Worm (Caenorhabditis elegans) whole organism, mixed stage, embryonic: Measurements from ENCODE around the gene M03E7.2.
"Not testable (repeated sequence)": the region's sequence is repeated elsewhere in the genome, so short reads cannot be mapped to it uniquely, and the experiment has no call there.

Source experiments
- M03D4.4 ChIP-seq: sonication (generic microtip); optimal IDR thresholded peaks from 2 replicates; lab custom pipeline; 2017; ENCODE audit warnings: mild to moderate bottlenecking, missing genetic modification characterization, missing compliant biosample characterization
- bed-3 ChIP-seq: fragments of 200-800 bp; sonication (Bioruptor generic); optimal IDR thresholded peaks from 3 replicates; lab custom pipeline; 2018; ENCODE audit warnings: mild to moderate bottlenecking, missing genetic modification characterization, moderate library complexity, missing compliant biosample characterization
- blmp-1 ChIP-seq: fragments of 150-350 bp; optimal IDR thresholded peaks from 2 replicates; lab custom pipeline; 2014; ENCODE audit warnings: missing biosample characterization, missing genetic modification characterization
- ceh-39 ChIP-seq: fragments of 150-350 bp; optimal IDR thresholded peaks from 2 replicates; lab custom pipeline; 2014; ENCODE audit warnings: missing biosample characterization, missing genetic modification characterization
- ceh-43 ChIP-seq: fragments of 200-800 bp; sonication (Bioruptor generic); optimal IDR thresholded peaks from 2 replicates; lab custom pipeline; 2018; ENCODE audit warnings: mild to moderate bottlenecking, missing genetic modification characterization, moderate library complexity, missing compliant biosample characterization
- ces-1 ChIP-seq: fragments of 150-350 bp; optimal IDR thresholded peaks from 2 replicates; lab custom pipeline; 2014; ENCODE audit warnings: missing biosample characterization, missing genetic modification reagents, missing genetic modification characterization
- cnd-1 ChIP-seq: fragments of 200-800 bp; sonication (Bioruptor generic); optimal IDR thresholded peaks from 2 replicates; lab custom pipeline; 2018; ENCODE audit warnings: mild to moderate bottlenecking, missing genetic modification characterization, missing compliant biosample characterization
- elt-3 ChIP-seq: fragments of 150-350 bp; optimal IDR thresholded peaks from 2 replicates; lab custom pipeline; 2014; ENCODE audit warnings: missing biosample characterization, missing genetic modification characterization
- flh-1 ChIP-seq: fragments of 200-800 bp; sonication (Bioruptor generic); optimal IDR thresholded peaks from 2 replicates; lab custom pipeline; 2018; ENCODE audit warnings: mild to moderate bottlenecking, missing genetic modification characterization, moderate library complexity, missing compliant biosample characterization
- ham-2 ChIP-seq: fragments of 200-800 bp; sonication (Bioruptor generic); optimal IDR thresholded peaks from 2 replicates; lab custom pipeline; 2018; ENCODE audit warnings: mild to moderate bottlenecking, missing genetic modification characterization, missing compliant biosample characterization
- hlh-1 ChIP-seq: fragments of 150-350 bp; optimal IDR thresholded peaks from 2 replicates; lab custom pipeline; 2014; ENCODE audit warnings: missing biosample characterization, missing genetic modification reagents, missing genetic modification characterization
- lin-13 ChIP-seq: fragments of 150-350 bp; optimal IDR thresholded peaks from 2 replicates; lab custom pipeline; 2014; ENCODE audit warnings: missing biosample characterization, missing genetic modification characterization
- lin-32 ChIP-seq: fragments of 200-800 bp; sonication (Bioruptor generic); optimal IDR thresholded peaks from 2 replicates; lab custom pipeline; 2018; ENCODE audit warnings: mild to moderate bottlenecking, missing genetic modification characterization, missing compliant biosample characterization
- lsy-2 ChIP-seq: fragments of 150-350 bp; optimal IDR thresholded peaks from 2 replicates; lab custom pipeline; 2014; ENCODE audit warnings: missing biosample characterization, missing genetic modification characterization
- mab-5 ChIP-seq: fragments of 150-350 bp; optimal IDR thresholded peaks from 2 replicates; lab custom pipeline; 2014; ENCODE audit warnings: missing biosample characterization, missing genetic modification characterization
- nhr-12 ChIP-seq: fragments of 150-350 bp; optimal IDR thresholded peaks from 2 replicates; lab custom pipeline; 2014; ENCODE audit warnings: missing biosample characterization, missing genetic modification characterization
- nhr-2 ChIP-seq: fragments of 150-350 bp; optimal IDR thresholded peaks from 2 replicates; lab custom pipeline; 2014; ENCODE audit warnings: missing biosample characterization, missing genetic modification characterization
- nhr-28 ChIP-seq: fragments of 150-350 bp; optimal IDR thresholded peaks from 2 replicates; lab custom pipeline; 2014; ENCODE audit warnings: missing biosample characterization, missing genetic modification characterization
- nhr-76 ChIP-seq: sonication (generic microtip); optimal IDR thresholded peaks from 2 replicates; lab custom pipeline; 2017; ENCODE audit warnings: missing biosample characterization, missing genetic modification characterization
- pha-4 ChIP-seq: fragments of 150-350 bp; optimal IDR thresholded peaks from 2 replicates; lab custom pipeline; 2018; ENCODE audit warnings: missing biosample characterization, missing genetic modification reagents, missing genetic modification characterization
- sem-2 ChIP-seq: fragments of 200-800 bp; sonication (Bioruptor generic); optimal IDR thresholded peaks from 2 replicates; lab custom pipeline; 2018; ENCODE audit warnings: mild to moderate bottlenecking, missing genetic modification characterization, missing compliant biosample characterization
- snpc-4 ChIP-seq: fragments of 150-350 bp; optimal IDR thresholded peaks from 2 replicates; lab custom pipeline; 2014; ENCODE audit warnings: missing biosample characterization, missing genetic modification characterization
- sptf-1 ChIP-seq: sonication (generic microtip); optimal IDR thresholded peaks from 2 replicates; lab custom pipeline; 2017; ENCODE audit warnings: mild to moderate bottlenecking, missing genetic modification characterization, moderate library complexity, missing compliant biosample characterization
- tbx-8 ChIP-seq: fragments of 200-800 bp; sonication (Bioruptor generic); optimal IDR thresholded peaks from 2 replicates; lab custom pipeline; 2018; ENCODE audit warnings: mild to moderate bottlenecking, missing genetic modification characterization, moderate library complexity, missing compliant biosample characterization
- unc-120 ChIP-seq: sonication (generic microtip); optimal IDR thresholded peaks from 2 replicates; lab custom pipeline; 2017; ENCODE audit warnings: missing genetic modification characterization, missing compliant biosample characterization; ENCODE audit not compliant: poor library complexity, severe bottlenecking
- unc-39 ChIP-seq: fragments of 150-350 bp; optimal IDR thresholded peaks from 2 replicates; lab custom pipeline; 2014; ENCODE audit warnings: missing biosample characterization, missing genetic modification characterization
- unc-62 ChIP-seq: fragments of 150-350 bp; optimal IDR thresholded peaks from 2 replicates; lab custom pipeline; 2014; ENCODE audit warnings: missing biosample characterization, missing genetic modification reagents, missing genetic modification characterization
- zip-8 ChIP-seq: fragments of 150-350 bp; optimal IDR thresholded peaks from 2 replicates; lab custom pipeline; 2014; ENCODE audit warnings: missing biosample characterization, missing genetic modification characterization

The M03E7.2 gene

DNA sequence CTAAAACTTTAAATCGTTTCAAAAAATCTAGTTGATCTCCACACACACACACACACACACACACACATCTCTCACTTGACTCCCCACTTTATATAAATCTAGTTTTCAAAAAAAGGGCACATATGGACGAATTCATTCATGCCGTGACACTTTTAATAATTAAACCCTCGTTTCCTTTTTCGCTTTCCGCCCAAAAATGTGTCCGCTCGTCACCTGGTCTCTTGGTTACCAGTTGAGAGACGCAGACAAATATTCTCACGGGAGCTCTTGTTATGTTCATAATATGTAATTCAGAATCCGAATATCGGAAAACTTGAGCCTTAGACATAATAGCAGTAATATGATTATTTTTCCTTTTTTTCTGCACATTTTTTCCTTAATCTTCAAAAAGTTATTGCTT is 34.5 kb downstream of the M03E7.2 start:
- TF ChIP-seq ces-1, result peak; percentile 3
- TF ChIP-seq nhr-28 (tag; lab: Kevin White, UChicago), result no peak

DNA sequence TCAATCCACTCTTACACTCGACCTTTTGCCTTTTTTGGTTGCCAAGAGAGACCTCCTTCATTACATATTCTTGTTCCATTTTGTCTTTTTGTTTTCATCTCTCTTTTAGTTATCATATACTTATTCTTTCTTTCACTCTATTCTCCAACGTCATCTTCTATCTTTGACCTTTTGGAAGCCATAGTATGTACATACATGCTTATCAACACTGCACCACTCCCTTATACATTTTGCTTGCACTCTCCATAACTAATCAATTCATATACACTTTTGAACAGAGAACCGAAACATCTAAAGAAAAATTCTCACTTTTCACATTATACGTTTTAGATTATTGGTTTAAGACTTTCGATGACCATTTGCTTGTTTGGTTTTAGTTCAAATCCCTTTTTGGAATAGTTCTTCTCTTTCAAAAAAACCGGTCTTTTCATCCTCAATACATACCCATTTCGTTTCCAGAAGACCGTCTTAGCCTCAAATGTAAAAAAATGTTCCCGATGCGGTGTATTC is 36.6 kb downstream of the M03E7.2 start, which contains the start of gene hex-2:
Gene hex-2, plus strand, starts transcription at position 460 of the 510 bp plus-strand sequence.
- TF ChIP-seq ham-2 (GFP tag; lab: Kevin White, UChicago) (no peak), nhr-76 (no peak), cnd-1 (tag; lab: Kevin White, UChicago) (no peak), blmp-1 (no peak), lsy-2 (no peak), nhr-2 (tag; lab: Kevin White, UChicago) (no peak), snpc-4 (tag; lab: Kevin White, UChicago) (no peak), ces-1 (no peak), ceh-39 (tag; lab: Kevin White, UChicago) (no peak), bed-3 (GFP tag; lab: Kevin White, UChicago) (no peak), hlh-1 (tag; lab: Kevin White, UChicago) (no peak), elt-3 (tag; lab: Kevin White, UChicago) (no peak), lin-13 (no peak), mab-5 (tag; lab: Kevin White, UChicago) (no peak), nhr-12 (tag; lab: Kevin White, UChicago) (no peak), sem-2 (GFP tag; lab: Kevin White, UChicago) (no peak), flh-1 (GFP tag; lab: Kevin White, UChicago) (no peak), zip-8 (tag; lab: Kevin White, UChicago) (no peak)
- TF ChIP-seq, all 35 proteins: peak for 0

ce11 chrV:5660604-5661209 is 43.3 kb downstream of the M03E7.2 start, which contains the start of the genes mut-14 and C14C11.2:
TSS of gene mut-14 (minus strand) at chrV:5660704.
TSS of gene C14C11.2 (plus strand) at chrV:5661159.
- no peak for TF ChIP-seq sptf-1 (tag; lab: Kevin White, UChicago)
- no peak for TF ChIP-seq ceh-39 (tag; lab: Kevin White, UChicago)
- no peak for TF ChIP-seq unc-120
- TF ChIP-seq M03D4.4, result no peak
- TF ChIP-seq cnd-1 (tag; lab: Kevin White, UChicago), result no peak
- TF ChIP-seq ham-2 (GFP tag; lab: Kevin White, UChicago), result no peak
- TF ChIP-seq snpc-4 (tag; lab: Kevin White, UChicago), result no peak
- TF ChIP-seq tbx-8 (GFP tag; lab: Kevin White, UChicago), result no peak
- no peak for TF ChIP-seq lin-13
- no peak for TF ChIP-seq pha-4

DNA sequence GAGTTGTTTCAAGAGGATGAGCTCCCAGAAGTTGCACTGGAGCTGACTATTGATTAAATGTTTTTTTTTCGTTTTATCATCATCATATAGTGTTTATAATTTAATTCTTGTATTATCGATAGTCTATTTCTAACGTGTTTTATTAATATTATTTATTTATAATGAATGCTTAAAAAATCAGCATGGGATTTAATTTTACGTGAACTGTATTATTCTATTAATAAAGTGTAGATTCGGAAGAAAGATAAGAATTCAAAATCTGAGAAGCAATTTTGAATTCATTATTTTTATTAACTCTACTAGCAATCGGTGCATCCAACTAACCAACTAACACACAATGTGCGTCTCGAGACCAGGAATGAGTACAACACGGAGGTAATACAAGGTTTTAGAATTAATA is 45.9 kb downstream of the M03E7.2 start, which contains the start of gene C14C11.1:
Gene C14C11.1, plus strand, starts transcription at position 301 of the 400 bp plus-strand sequence.
- not testable (repeated sequence) for TF ChIP-seq hlh-1 (tag; lab: Kevin White, UChicago); ces-1; nhr-2 (tag; lab: Kevin White, UChicago)

DNA sequence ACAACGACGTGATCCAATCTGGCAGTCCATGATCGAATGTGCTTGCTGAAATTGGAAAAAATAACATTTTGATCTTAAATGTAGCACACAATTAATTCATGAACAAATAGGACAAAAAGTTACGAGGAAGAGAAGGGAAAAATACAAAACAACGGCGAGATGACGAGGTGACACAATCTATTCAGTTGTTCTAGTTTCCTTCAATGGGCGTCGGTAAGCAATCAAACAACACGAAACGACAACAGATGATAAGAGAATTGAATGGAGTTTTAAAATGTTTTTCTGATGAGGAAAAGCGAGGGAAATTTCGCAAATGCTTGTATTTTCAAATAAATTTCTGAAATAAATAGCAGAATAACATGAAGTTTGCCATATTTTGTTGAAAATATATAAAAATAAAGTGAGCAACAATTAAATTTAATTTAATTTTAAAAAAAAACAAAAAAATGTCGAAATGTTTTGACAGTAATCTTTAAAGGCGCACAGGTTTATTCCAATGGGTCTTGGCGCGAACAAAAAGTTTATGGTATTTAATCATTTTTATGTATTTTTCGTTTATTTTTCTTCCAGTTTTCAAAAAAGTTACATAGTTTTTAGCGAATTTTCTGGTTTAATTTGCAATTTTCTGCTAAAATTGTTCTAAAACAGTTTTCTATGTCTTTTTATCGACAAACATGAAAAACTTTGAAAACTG is 48.8 kb downstream of the M03E7.2 start, which contains the start of gene C14C11.7:
Gene C14C11.7, minus strand, starts transcription at position 51 of the 694 bp plus-strand sequence.
- TF ChIP-seq nhr-12 (tag; lab: Kevin White, UChicago) (no peak), lin-32 (no peak), unc-39 (tag; lab: Kevin White, UChicago) (no peak)
- TF ChIP-seq, all 35 proteins: peak for 0

DNA sequence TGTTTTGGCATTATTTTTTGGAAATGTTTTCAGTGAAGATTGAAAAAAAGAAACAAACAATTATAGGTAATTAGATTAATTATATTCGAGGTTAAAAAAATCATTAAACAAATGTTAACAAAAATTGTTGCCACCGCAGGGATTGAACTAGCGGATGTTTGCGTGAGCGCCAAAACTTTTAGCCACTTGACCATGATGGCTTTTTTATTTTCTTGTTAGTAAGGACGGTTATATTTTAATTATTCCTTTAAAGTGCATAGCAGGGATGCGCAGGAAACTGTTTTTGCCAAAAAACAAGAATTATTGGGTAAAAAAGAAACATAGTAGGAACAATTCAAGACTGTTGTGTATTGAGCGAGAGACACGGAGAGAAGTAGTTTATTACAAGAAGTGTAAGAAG is 49.9 kb downstream of the M03E7.2 start:
- TF ChIP-seq lsy-2 (no peak), unc-62 (GFP tag; lab: Kevin White, UChicago) (no peak), tbx-8 (GFP tag; lab: Kevin White, UChicago) (no peak), bed-3 (GFP tag; lab: Kevin White, UChicago) (no peak), elt-3 (tag; lab: Kevin White, UChicago) (no peak), ceh-43 (GFP tag; lab: Kevin White, UChicago) (no peak), ham-2 (GFP tag; lab: Kevin White, UChicago) (no peak), unc-39 (tag; lab: Kevin White, UChicago) (no peak), mab-5 (tag; lab: Kevin White, UChicago) (no peak), blmp-1 (no peak), snpc-4 (tag; lab: Kevin White, UChicago) (no peak)
